Worm (Caenorhabditis elegans) whole organism, mixed stage, embryonic: ENCODE measurements around the gene F44E5.1.

ENCODE experiments used
- lin-13 ChIP-seq: fragments of 150-350 bp; optimal IDR thresholded peaks from 2 replicates; lab custom pipeline; 2014; ENCODE audit warnings: missing biosample characterization, missing genetic modification characterization
- lsy-2 ChIP-seq: fragments of 150-350 bp; optimal IDR thresholded peaks from 2 replicates; lab custom pipeline; 2014; ENCODE audit warnings: missing biosample characterization, missing genetic modification characterization
- nhr-12 ChIP-seq: fragments of 150-350 bp; optimal IDR thresholded peaks from 2 replicates; lab custom pipeline; 2014; ENCODE audit warnings: missing biosample characterization, missing genetic modification characterization
- pha-4 ChIP-seq: fragments of 150-350 bp; optimal IDR thresholded peaks from 2 replicates; lab custom pipeline; 2018; ENCODE audit warnings: missing biosample characterization, missing genetic modification reagents, missing genetic modification characterization
- unc-39 ChIP-seq: fragments of 150-350 bp; optimal IDR thresholded peaks from 2 replicates; lab custom pipeline; 2014; ENCODE audit warnings: missing biosample characterization, missing genetic modification characterization
- unc-62 ChIP-seq: fragments of 150-350 bp; optimal IDR thresholded peaks from 2 replicates; lab custom pipeline; 2014; ENCODE audit warnings: missing biosample characterization, missing genetic modification reagents, missing genetic modification characterization

DNA sequence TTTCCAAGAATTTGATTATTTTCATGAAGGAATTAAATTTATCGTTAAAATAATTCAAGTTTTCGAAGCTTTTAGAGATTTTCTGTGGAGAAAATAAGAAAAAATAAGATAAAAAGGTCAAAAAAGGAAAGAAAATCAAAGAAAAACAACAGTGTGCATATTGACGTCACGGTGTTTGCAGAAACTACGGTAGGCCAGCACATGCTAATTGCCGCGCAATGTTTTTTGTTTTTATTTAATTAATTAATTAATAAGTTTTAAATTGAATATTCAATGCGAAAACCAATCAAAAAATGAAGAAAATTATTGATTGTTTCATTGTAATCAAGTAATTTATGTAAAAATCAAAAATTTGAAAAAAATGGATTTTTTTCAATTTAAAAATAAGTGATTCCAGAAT, 26.5 kb downstream of the F44E5.1 start:
- TF ChIP-seq pha-4 (tag; lab: Kevin White, UChicago) (no peak), nhr-12 (tag; lab: Kevin White, UChicago) (no peak), unc-62 (GFP tag; lab: Kevin White, UChicago) (no peak), unc-39 (tag; lab: Kevin White, UChicago) (no peak), lsy-2 (tag; lab: Kevin White, UChicago) (peak; percentile 93), lin-13 (tag; lab: Kevin White, UChicago) (no peak)
